Fruit fly (Drosophila melanogaster): ENCODE results near the gene Gug.

Gene Gug

dm6 chr3L:8446050-8446781, 3.5 kb upstream of the Gug start (continued):
- TF ChIP-seq abd-A (tag; optimal IDR thresholded peaks at IDR 0.05) (no peak), zfh1 (GFP tag; IDR thresholded peaks at IDR 0.05) (no peak), CG17802 (tag; optimal IDR thresholded peaks at IDR 0.05) (no peak), CG18476 (GFP tag; optimal IDR thresholded peaks at IDR 0.05) (peak; percentile 5), CG8388 (GFP tag; optimal IDR thresholded peaks at IDR 0.05) (peak; percentile 11), br (optimal IDR thresholded peaks at IDR 0.05) (no peak), Nf-YC (tag; optimal IDR thresholded peaks at IDR 0.05) (peak; percentile 51), ro (GFP tag; IDR thresholded peaks at IDR 0.05) (no peak)

dm6 chr3L:8447795-8448516, 1.8 kb upstream of the Gug start:
- TF ChIP-seq CG34376 (GFP tag; optimal IDR thresholded peaks at IDR 0.05): peak; percentile 24
- TF ChIP-seq Fer1 (GFP tag; optimal IDR thresholded peaks at IDR 0.05): no peak
- peak; percentile 41 for TF ChIP-seq lab (GFP tag; optimal IDR thresholded peaks at IDR 0.05)
- peak; percentile 8 for TF ChIP-seq CG4328 (GFP tag; optimal IDR thresholded peaks at IDR 0.05)
- TF ChIP-seq corto (GFP tag; optimal IDR thresholded peaks at IDR 0.05): peak; percentile 17
- TF ChIP-seq cwo (GFP tag; optimal IDR thresholded peaks at IDR 0.05): peak; percentile 49
- peak; percentile 23 for TF ChIP-seq Med (GFP tag)
- TF ChIP-seq Mad (GFP tag; optimal IDR thresholded peaks at IDR 0.05): no peak
- TF ChIP-seq CG11695 (GFP tag; IDR thresholded peaks at IDR 0.05): no peak
- TF ChIP-seq CG18011 (GFP tag; optimal IDR thresholded peaks at IDR 0.05): no peak
- no peak for TF ChIP-seq knrl (GFP tag; IDR thresholded peaks at IDR 0.05; ENCODE audit: partially characterized antibody)
- TF ChIP-seq exex (tag; optimal IDR thresholded peaks at IDR 0.05): peak; percentile 83
- no peak for TF ChIP-seq pros (GFP tag; optimal IDR thresholded peaks at IDR 0.05)
- peak; percentile 58 for TF ChIP-seq CG15479 (GFP tag; optimal IDR thresholded peaks at IDR 0.05)

- TF ChIP-seq CG1832 (GFP tag; optimal IDR thresholded peaks at IDR 0.05) (no peak), eve (GFP tag; optimal IDR thresholded peaks at IDR 0.05) (no peak), Sox100B (GFP tag; optimal IDR thresholded peaks at IDR 0.05) (no peak), prd (optimal IDR thresholded peaks at IDR 0.05) (no peak), prd (GFP tag; IDR thresholded peaks at IDR 0.05) (peak; percentile 35; the same call in 1 of the 3 replicates), Usf (GFP tag; optimal IDR thresholded peaks at IDR 0.05) (no peak), pros (GFP tag; optimal IDR thresholded peaks at IDR 0.05) (no peak), Poxn (GFP tag; IDR thresholded peaks at IDR 0.05) (no peak), az2 (GFP tag; optimal IDR thresholded peaks at IDR 0.05) (peak; percentile 17), CG11247 (GFP tag; IDR thresholded peaks at IDR 0.05) (no peak), CG13287 (GFP tag; IDR thresholded peaks at IDR 0.05; ENCODE audit: partially characterized antibody) (no peak), HLH4C (GFP tag; IDR thresholded peaks at IDR 0.05; ENCODE audit: partially characterized antibody) (no peak), sob (GFP tag; IDR thresholded peaks at IDR 0.05) (no peak), CG10274 (GFP tag; optimal IDR thresholded peaks at IDR 0.05) (no peak), grau (tag; optimal IDR thresholded peaks at IDR 0.05) (peak; percentile 0), CG9932 (GFP tag; IDR thresholded peaks at IDR 0.05) (no peak), exex (tag; optimal IDR thresholded peaks at IDR 0.05) (no peak), Tbp (GFP tag; optimal IDR thresholded peaks at IDR 0.05) (no peak), CG2202 (tag; optimal IDR thresholded peaks at IDR 0.05) (no peak), Scr (GFP tag; IDR thresholded peaks at IDR 0.05; ENCODE audit: partially characterized antibody) (no peak), hkb (optimal IDR thresholded peaks at IDR 0.05) (no peak), hkb (GFP tag; IDR thresholded peaks at IDR 0.05) (no peak), CG33213 (GFP tag; optimal IDR thresholded peaks at IDR 0.05) (no peak), cad (GFP tag; optimal IDR thresholded peaks at IDR 0.05) (no peak), klu (GFP tag; IDR thresholded peaks at IDR 0.05) (no peak), CG30020 (tag; optimal IDR thresholded peaks at IDR 0.05) (no peak), inv (GFP tag; IDR thresholded peaks at IDR 0.05; ENCODE audit: partially characterized antibody) (no peak)
Observed at dm6 chr3L:8448517-8448889, 1.2 kb upstream of the Gug start.

Measured in whole organism, embryonic.